Fruit fly (Drosophila melanogaster) whole organism, prepupa: ENCODE results near the gene PGAP5.

Experiments used
- CG10631 ChIP-seq: fragments of 200-800 bp; sonication (Bioruptor generic); optimal IDR thresholded peaks from 2 replicates; lab custom pipeline; 2016; ENCODE audit warnings: missing biosample characterization, missing genetic modification characterization
- CG10669 ChIP-seq: fragments of 200-800 bp; sonication (Bioruptor generic); optimal IDR thresholded peaks from 3 replicates; lab custom pipeline; 2018; ENCODE audit warnings: missing biosample characterization, mild to moderate bottlenecking, missing genetic modification characterization, moderate library complexity
- CG11294 ChIP-seq: fragments of 200-800 bp; sonication (Bioruptor generic); IDR thresholded peaks from 2 replicates; pipeline ENCODE4 v1.3.6; 2022; ENCODE audit warnings: missing biosample characterization, missing genetic modification characterization
- CG11762 ChIP-seq: fragments of 200-800 bp; sonication (Bioruptor generic); optimal IDR thresholded peaks from 3 replicates; lab custom pipeline; 2016; ENCODE audit warnings: missing biosample characterization, missing genetic modification characterization; ENCODE audit not compliant: insufficient read depth
- CG11902 ChIP-seq: fragments of 200-800 bp; sonication (Bioruptor generic); optimal IDR thresholded peaks from 3 replicates; lab custom pipeline; 2016; ENCODE audit warnings: missing biosample characterization, missing genetic modification characterization
- CG15336 ChIP-seq: fragments of 200-800 bp; sonication (Bioruptor generic); IDR thresholded peaks from 2 replicates; pipeline ENCODE4 v1.3.6; 2022; ENCODE audit warnings: missing biosample characterization, missing genetic modification characterization
- CG1621 ChIP-seq: fragments of 200-800 bp; sonication (Bioruptor generic); optimal IDR thresholded peaks from 3 replicates; lab custom pipeline; 2018; ENCODE audit warnings: missing biosample characterization, mild to moderate bottlenecking, missing genetic modification characterization
- CG16779 ChIP-seq: fragments of 200-800 bp; sonication (Bioruptor generic); optimal IDR thresholded peaks from 3 replicates; lab custom pipeline; 2017; ENCODE audit warnings: missing biosample characterization, mild to moderate bottlenecking, missing genetic modification characterization
- CG3032 ChIP-seq: fragments of 200-800 bp; optimal IDR thresholded peaks from 2 replicates; lab custom pipeline; 2019; ENCODE audit warnings: missing biosample characterization, mild to moderate bottlenecking, missing genetic modification characterization, moderate library complexity
- CG31627 ChIP-seq: fragments of 200-800 bp; sonication (Bioruptor generic); optimal IDR thresholded peaks from 3 replicates; lab custom pipeline; 2016; ENCODE audit warnings: missing biosample characterization, missing genetic modification characterization
- CG32006 ChIP-seq: fragments of 200-800 bp; sonication (Bioruptor generic); optimal IDR thresholded peaks from 3 replicates; lab custom pipeline; 2017; ENCODE audit warnings: missing biosample characterization, mild to moderate bottlenecking, missing genetic modification characterization
- CG34406 ChIP-seq: fragments of 200-800 bp; sonication (Bioruptor generic); optimal IDR thresholded peaks from 3 replicates; lab custom pipeline; 2016; ENCODE audit warnings: missing biosample characterization, missing genetic modification characterization
- CG6163 ChIP-seq: fragments of 200-800 bp; sonication (Bioruptor generic); IDR thresholded peaks from 3 replicates; pipeline ENCODE4 v1.3.6; 2022; ENCODE audit warnings: missing biosample characterization, missing genetic modification characterization
- CG6792 ChIP-seq: fragments of 200-800 bp; sonication (Bioruptor generic); optimal IDR thresholded peaks from 3 replicates; lab custom pipeline; 2016; ENCODE audit warnings: missing biosample characterization, missing genetic modification characterization
- CG6808 ChIP-seq: fragments of 200-800 bp; sonication (Bioruptor generic); optimal IDR thresholded peaks from 3 replicates; lab custom pipeline; 2017; ENCODE audit warnings: missing biosample characterization, missing genetic modification characterization, mild to moderate bottlenecking, moderate library complexity, missing genetic modification reagents
- CG6854 ChIP-seq: fragments of 200-800 bp; sonication (Bioruptor generic); optimal IDR thresholded peaks from 2 replicates; lab custom pipeline; 2017; ENCODE audit warnings: missing biosample characterization, mild to moderate bottlenecking, missing genetic modification characterization
- CG7368 ChIP-seq: fragments of 200-800 bp; sonication (Bioruptor generic); optimal IDR thresholded peaks from 3 replicates; lab custom pipeline; 2016; ENCODE audit warnings: missing biosample characterization, missing genetic modification characterization
- CG8119 ChIP-seq: fragments of 200-800 bp; sonication (Bioruptor generic); IDR thresholded peaks from 3 replicates; pipeline ENCODE4 v1.3.6; 2022; ENCODE audit warnings: missing biosample characterization, missing genetic modification characterization
- CG8319 ChIP-seq: fragments of 200-800 bp; sonication (Bioruptor generic); optimal IDR thresholded peaks from 3 replicates; lab custom pipeline; 2016; ENCODE audit warnings: missing biosample characterization, missing genetic modification characterization
- CG8632 ChIP-seq: fragments of 200-800 bp; sonication (Bioruptor generic); optimal IDR thresholded peaks from 3 replicates; lab custom pipeline; 2016; ENCODE audit warnings: missing biosample characterization, missing genetic modification characterization
- CG9139 ChIP-seq: fragments of 200-800 bp; sonication (Bioruptor generic); optimal IDR thresholded peaks from 3 replicates; lab custom pipeline; 2017; ENCODE audit warnings: missing biosample characterization, mild to moderate bottlenecking, missing genetic modification characterization
- Eip78C ChIP-seq: fragments of 200-800 bp; sonication (Bioruptor generic); peaks from one replicate; lab custom pipeline; 2016; ENCODE audit warnings: missing biosample characterization, missing genetic modification characterization
- Eip93F ChIP-seq: fragments of 200-800 bp; sonication (Bioruptor generic); optimal IDR thresholded peaks from 2 replicates; lab custom pipeline; 2016; ENCODE audit warnings: missing biosample characterization, mild to moderate bottlenecking, missing genetic modification characterization
- Ets21C ChIP-seq: fragments of 200-800 bp; sonication (Bioruptor generic); optimal IDR thresholded peaks from 3 replicates; lab custom pipeline; 2016; ENCODE audit warnings: missing biosample characterization, missing genetic modification characterization
- Ets96B ChIP-seq: fragments of 200-800 bp; optimal IDR thresholded peaks from 2 replicates; lab custom pipeline; 2019; ENCODE audit warnings: missing biosample characterization, mild to moderate bottlenecking, missing genetic modification characterization, moderate library complexity
- Gug ChIP-seq: fragments of 200-800 bp; sonication (Bioruptor generic); IDR thresholded peaks from 2 replicates; pipeline ENCODE4 v1.3.6; 2022; ENCODE audit warnings: missing biosample characterization, missing genetic modification characterization
- Hr38 ChIP-seq: sonication (Bioruptor generic); optimal IDR thresholded peaks from 2 replicates; lab custom pipeline; 2016; ENCODE audit warnings: missing biosample characterization, missing genetic modification characterization
- Lpt ChIP-seq: fragments of 200-800 bp; sonication (Bioruptor generic); optimal IDR thresholded peaks from 3 replicates; lab custom pipeline; 2016; ENCODE audit warnings: missing biosample characterization, missing genetic modification characterization
- OdsH ChIP-seq: fragments of 200-800 bp; sonication (Bioruptor generic); optimal IDR thresholded peaks from 3 replicates; lab custom pipeline; 2016; ENCODE audit warnings: missing biosample characterization, missing genetic modification characterization
- Sox14 ChIP-seq: fragments of 200-800 bp; sonication (Bioruptor generic); optimal IDR thresholded peaks from 3 replicates; lab custom pipeline; 2016; ENCODE audit warnings: missing biosample characterization, missing genetic modification characterization
- Sox15 ChIP-seq: fragments of 200-800 bp; sonication (Bioruptor generic); optimal IDR thresholded peaks from 3 replicates; lab custom pipeline; 2016; ENCODE audit warnings: missing biosample characterization, missing genetic modification characterization
- acj6 ChIP-seq: fragments of 200-800 bp; sonication (Bioruptor generic); optimal IDR thresholded peaks from 3 replicates; lab custom pipeline; 2016; ENCODE audit warnings: missing biosample characterization, missing genetic modification characterization
- cyc ChIP-seq: fragments of 200-800 bp; sonication (Bioruptor generic); optimal IDR thresholded peaks from 3 replicates; lab custom pipeline; 2016; ENCODE audit warnings: missing biosample characterization, missing genetic modification characterization
- dac ChIP-seq: fragments of 200-800 bp; sonication (Bioruptor generic); optimal IDR thresholded peaks from 2 replicates; lab custom pipeline; 2017; ENCODE audit warnings: missing biosample characterization, mild to moderate bottlenecking, missing genetic modification characterization
- eg ChIP-seq: fragments of 200-800 bp; sonication (Bioruptor generic); IDR thresholded peaks from 3 replicates; pipeline ENCODE4 v1.3.6; 2022; ENCODE audit warnings: missing biosample characterization, missing genetic modification characterization
- esn ChIP-seq: fragments of 200-800 bp; sonication (Bioruptor generic); optimal IDR thresholded peaks from 2 replicates; lab custom pipeline; 2016; ENCODE audit warnings: missing biosample characterization, mild to moderate bottlenecking, missing genetic modification characterization, moderate library complexity
- fd59A ChIP-seq: fragments of 200-800 bp; sonication (Bioruptor generic); optimal IDR thresholded peaks from 2 replicates; lab custom pipeline; 2017; ENCODE audit warnings: missing biosample characterization, mild to moderate bottlenecking, missing genetic modification characterization, missing genetic modification reagents
- fd85E ChIP-seq: fragments of 200-800 bp; sonication (Bioruptor generic); optimal IDR thresholded peaks from 3 replicates; lab custom pipeline; 2016; ENCODE audit warnings: missing biosample characterization, missing genetic modification characterization
- lz ChIP-seq: fragments of 200-800 bp; sonication (Bioruptor generic); optimal IDR thresholded peaks from 3 replicates; lab custom pipeline; 2016; ENCODE audit warnings: missing biosample characterization, missing genetic modification characterization
- net ChIP-seq: fragments of 200-800 bp; sonication (Bioruptor generic); optimal IDR thresholded peaks from 3 replicates; lab custom pipeline; 2016; ENCODE audit warnings: missing biosample characterization, missing genetic modification characterization
- pdm3 ChIP-seq: fragments of 200-800 bp; sonication (Bioruptor generic); optimal IDR thresholded peaks from 3 replicates; lab custom pipeline; 2016; ENCODE audit warnings: missing biosample characterization, missing genetic modification characterization
- salr ChIP-seq, 2 experiments: fragments of 200-800 bp; sonication (Bioruptor generic); optimal IDR thresholded peaks; 3 replicates each; lab custom pipeline; 2016 to 2018; ENCODE audit warnings: missing biosample characterization in 2 of 2, missing genetic modification characterization in 2 of 2, mild to moderate bottlenecking in 1 of 2
- spab ChIP-seq: fragments of 200-800 bp; sonication (Bioruptor generic); optimal IDR thresholded peaks from 2 replicates; lab custom pipeline; 2017; ENCODE audit warnings: missing biosample characterization, mild to moderate bottlenecking, missing genetic modification characterization, missing genetic modification reagents
- ss ChIP-seq, 2 experiments: fragments of 200-800 bp; sonication (Bioruptor generic); optimal IDR thresholded peaks; 2 replicates in 1 of 2; 3 replicates in 1 of 2; lab custom pipeline; 2017 to 2018; ENCODE audit warnings: mild to moderate bottlenecking in 2 of 2, missing biosample characterization in 2 of 2, missing genetic modification characterization in 2 of 2, moderate library complexity in 1 of 2
- svp ChIP-seq: fragments of 200-800 bp; sonication (Bioruptor generic); peaks from one replicate; lab custom pipeline; 2016; ENCODE audit warnings: missing biosample characterization, missing genetic modification characterization

Gene PGAP5

DNA sequence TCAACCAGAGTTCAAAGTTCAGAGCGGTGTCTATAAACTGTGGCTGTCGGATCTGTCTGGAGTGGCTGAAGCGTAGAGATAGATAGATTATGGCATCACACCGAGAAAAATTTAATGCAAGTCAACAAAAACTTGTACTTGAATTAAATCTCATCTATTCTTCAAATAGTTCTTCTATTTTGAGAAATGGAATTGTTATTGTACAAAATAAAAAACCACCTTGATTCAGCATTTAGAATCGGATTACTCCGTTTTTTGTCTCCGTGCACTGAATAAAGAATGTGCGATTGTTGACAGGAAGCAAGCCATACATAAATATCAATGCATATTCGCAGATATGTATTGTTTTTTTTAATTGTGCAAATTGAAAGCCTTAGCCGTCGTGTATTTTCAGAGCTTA is 30.9 kb downstream of the PGAP5 start (continued):
- TF ChIP-seq esn (GFP tag; lab: Kevin White, UChicago) (peak; percentile 73), salr (GFP tag; optimal IDR thresholded peaks at IDR 0.05; lab: Kevin White, UChicago) (peak; percentile 4 to 16), CG6808 (peak; percentile 34), Lpt (GFP tag; lab: Kevin White, UChicago) (no peak), CG10631 (peak; percentile 32), CG3032 (peak; percentile 66), cyc (GFP tag; lab: Kevin White, UChicago) (peak; percentile 71), eg (GFP tag; lab: Robert Waterston, UW) (peak; percentile 90), acj6 (GFP tag; lab: Kevin White, UChicago) (peak; percentile 31), svp (peak; percentile 98), CG31627 (GFP tag; lab: Kevin White, UChicago) (peak; percentile 67), CG6792 (peak; percentile 53), CG8319 (GFP tag; lab: Kevin White, UChicago) (peak; percentile 11), CG11762 (GFP tag; lab: Kevin White, UChicago) (peak; percentile 42), CG16779 (tag; lab: Kevin White, UChicago) (no peak), Ets96B (tag; lab: Kevin White, UChicago) (peak; percentile 59), dac (GFP tag; lab: Kevin White, UChicago) (no peak), fd59A (GFP tag; lab: Kevin White, UChicago) (peak; percentile 23), Eip93F (GFP tag; lab: Kevin White, UChicago) (no peak), OdsH (GFP tag; lab: Kevin White, UChicago) (peak; percentile 61), CG11294 (GFP tag; lab: Robert Waterston, UW) (peak; percentile 68; the same call in 1 of the 2 replicates), Sox14 (GFP tag; lab: Kevin White, UChicago) (peak; percentile 67), spab (GFP tag; lab: Kevin White, UChicago) (no peak), CG8119 (GFP tag; lab: Robert Waterston, UW) (peak; percentile 65), Eip78C (GFP tag; lab: Kevin White, UChicago) (peak; percentile 92), CG9139 (GFP tag; lab: Kevin White, UChicago) (no peak), CG8632 (GFP tag; lab: Kevin White, UChicago) (peak; percentile 52), CG34406 (GFP tag; lab: Kevin White, UChicago) (peak; percentile 46)

DNA sequence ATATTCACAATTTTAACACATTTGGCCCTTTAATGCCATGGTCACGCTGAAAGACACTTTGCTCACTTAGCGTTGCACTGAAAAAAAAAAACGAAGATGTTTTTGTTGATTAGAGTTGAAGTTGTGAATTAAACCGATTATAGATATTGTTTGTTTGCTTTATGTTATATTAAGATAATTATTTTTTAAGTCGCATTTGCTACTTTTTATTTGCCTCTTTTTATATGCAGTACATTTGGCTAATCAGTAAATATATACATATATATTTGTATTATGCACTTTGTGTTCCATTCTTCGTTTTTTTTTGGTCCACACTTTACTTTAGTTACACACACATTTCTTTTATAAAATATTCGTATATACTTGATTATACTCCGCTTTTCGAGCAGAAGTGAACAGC is 31.6 kb downstream of the PGAP5 start:
- TF ChIP-seq CG6163 (peak; percentile 55; the same call in 2 of the 3 replicates), Eip78C (GFP tag; lab: Kevin White, UChicago) (peak; percentile 22), Ets21C (GFP tag; lab: Kevin White, UChicago) (no peak), Gug (GFP tag; lab: Robert Waterston, UW) (no peak), CG11902 (GFP tag; lab: Kevin White, UChicago) (no peak), CG1621 (tag; lab: Kevin White, UChicago) (no peak), pdm3 (peak; percentile 7), spab (GFP tag; lab: Kevin White, UChicago) (peak; percentile 15), CG6808 (no peak), Hr38 (no peak), net (GFP tag; lab: Kevin White, UChicago) (no peak), CG7368 (GFP tag; lab: Kevin White, UChicago) (no peak), CG6854 (GFP tag; lab: Kevin White, UChicago) (no peak), CG8319 (GFP tag; lab: Kevin White, UChicago) (no peak), Sox15 (GFP tag; lab: Kevin White, UChicago) (peak; percentile 3), CG34406 (GFP tag; lab: Kevin White, UChicago) (no peak), svp (peak; percentile 70), CG16779 (tag; lab: Kevin White, UChicago) (no peak), esn (GFP tag; lab: Kevin White, UChicago) (peak; percentile 5), CG11294 (GFP tag; lab: Robert Waterston, UW) (no peak), eg (GFP tag; lab: Robert Waterston, UW) (peak; percentile 36; the same call in 1 of the 3 replicates), CG32006 (GFP tag; lab: Kevin White, UChicago) (no peak), OdsH (GFP tag; lab: Kevin White, UChicago) (peak; percentile 46), CG15336 (peak; percentile 24; the same call in 1 of the 2 replicates), acj6 (GFP tag; lab: Kevin White, UChicago) (no peak), CG10669 (peak; percentile 3), ss (GFP tag; optimal IDR thresholded peaks at IDR 0.05; lab: Kevin White, UChicago) (no peak), fd85E (no peak), CG8119 (GFP tag; lab: Robert Waterston, UW) (peak; percentile 26; the same call in 1 of the 3 replicates), lz (GFP tag; lab: Kevin White, UChicago) (no peak)
